Fruit fly (Drosophila melanogaster) whole organism, embryonic: ENCODE measurements around the gene Rnb.

ENCODE experiments used
- Abd-B ChIP-seq: fragments of 200-800 bp; sonication (Bioruptor generic); optimal IDR thresholded peaks from 2 replicates; lab custom pipeline; 2018; ENCODE audit warnings: missing biosample characterization, mild to moderate bottlenecking, missing genetic modification characterization, moderate library complexity
- CG10147 ChIP-seq: fragments of 200-800 bp; sonication (Bioruptor generic); optimal IDR thresholded peaks from 2 replicates; lab custom pipeline; 2019; ENCODE audit warnings: missing biosample characterization, mild to moderate bottlenecking, missing genetic modification characterization, moderate library complexity
- CG10543 ChIP-seq: fragments of 200-800 bp; sonication (Bioruptor generic); optimal IDR thresholded peaks from 3 replicates; lab custom pipeline; 2017; ENCODE audit warnings: missing biosample characterization, mild to moderate bottlenecking, missing genetic modification characterization, moderate library complexity
- CG11247 ChIP-seq: fragments of 200-800 bp; sonication (Bioruptor generic); IDR thresholded peaks from 2 replicates; pipeline ENCODE4 v1.3.6; 2022; ENCODE audit warnings: missing biosample characterization, missing genetic modification characterization
- CG11695 ChIP-seq: fragments of 200-800 bp; sonication (Bioruptor generic); IDR thresholded peaks from 3 replicates; pipeline ENCODE4 v1.3.6; 2022; ENCODE audit warnings: missing biosample characterization, missing genetic modification characterization
- CG12942 ChIP-seq: fragments of 200-800 bp; sonication (Bioruptor generic); optimal IDR thresholded peaks from 3 replicates; lab custom pipeline; 2016; ENCODE audit warnings: missing biosample characterization, missing genetic modification characterization
- CG14050 ChIP-seq: fragments of 200-800 bp; sonication (Bioruptor generic); IDR thresholded peaks from 3 replicates; pipeline ENCODE4 v1.3.6; 2022; ENCODE audit warnings: missing biosample characterization, missing genetic modification characterization
- CG14710 ChIP-seq: fragments of 200-800 bp; sonication (Bioruptor generic); optimal IDR thresholded peaks from 3 replicates; lab custom pipeline; 2019; ENCODE audit warnings: missing biosample characterization, mild to moderate bottlenecking, missing genetic modification characterization, moderate library complexity
- CG15479 ChIP-seq: fragments of 200-800 bp; sonication (Bioruptor generic); optimal IDR thresholded peaks from 3 replicates; lab custom pipeline; 2019; ENCODE audit warnings: missing biosample characterization, mild to moderate bottlenecking, missing genetic modification characterization, moderate library complexity
- CG1647 ChIP-seq: fragments of 200-800 bp; sonication (Bioruptor generic); optimal IDR thresholded peaks from 3 replicates; lab custom pipeline; 2016; ENCODE audit warnings: missing biosample characterization, missing genetic modification characterization
- CG17912 ChIP-seq: fragments of 200-800 bp; sonication (Bioruptor generic); optimal IDR thresholded peaks from 2 replicates; lab custom pipeline; 2018; ENCODE audit warnings: missing biosample characterization, mild to moderate bottlenecking, missing genetic modification characterization
- CG32767 ChIP-seq: fragments of 200-800 bp; sonication (Bioruptor generic); IDR thresholded peaks from 2 replicates; pipeline ENCODE4 v1.3.6; 2022; ENCODE audit warnings: missing biosample characterization, missing genetic modification characterization
- CG32772 ChIP-seq: fragments of 200-800 bp; sonication (Bioruptor generic); IDR thresholded peaks from 2 replicates; pipeline ENCODE4 v1.3.6; 2022; ENCODE audit warnings: missing biosample characterization, missing genetic modification characterization
- CG3281 ChIP-seq: fragments of 200-800 bp; sonication (Bioruptor generic); optimal IDR thresholded peaks from 3 replicates; lab custom pipeline; 2017; ENCODE audit warnings: missing biosample characterization, mild to moderate bottlenecking, missing genetic modification characterization
- CG5180 ChIP-seq: fragments of 200-800 bp; sonication (Bioruptor generic); optimal IDR thresholded peaks from 3 replicates; lab custom pipeline; 2017; ENCODE audit warnings: missing biosample characterization, missing genetic modification characterization, mild to moderate bottlenecking, moderate library complexity, missing genetic modification reagents
- CG5953 ChIP-seq: fragments of 200-800 bp; sonication (Bioruptor generic); IDR thresholded peaks from 2 replicates; pipeline ENCODE4 v1.3.6; 2022; ENCODE audit warnings: missing biosample characterization, missing genetic modification characterization
- CG6272 ChIP-seq: fragments of 200-800 bp; sonication (Bioruptor generic); IDR thresholded peaks from 2 replicates; pipeline ENCODE4 v1.3.6; 2022; ENCODE audit warnings: missing biosample characterization, missing genetic modification characterization
- CG7786 ChIP-seq: fragments of 200-800 bp; sonication (Bioruptor generic); optimal IDR thresholded peaks from 2 replicates; lab custom pipeline; 2016; ENCODE audit warnings: missing biosample characterization, missing genetic modification characterization
- CG7963 ChIP-seq: fragments of 200-800 bp; sonication (Bioruptor generic); IDR thresholded peaks from 3 replicates; pipeline ENCODE4 v1.3.6; 2022; ENCODE audit warnings: missing biosample characterization, missing genetic modification characterization; ENCODE audit not compliant: partially characterized antibody
- Gug ChIP-seq: fragments of 200-800 bp; sonication (Bioruptor generic); IDR thresholded peaks from 4 replicates; pipeline ENCODE4 v1.3.6; 2022; ENCODE audit warnings: missing biosample characterization, missing genetic modification characterization
- H15 ChIP-seq: fragments of 200-800 bp; sonication (Bioruptor generic); IDR thresholded peaks from 3 replicates; pipeline ENCODE4 v1.3.6; 2022; ENCODE audit warnings: missing biosample characterization, missing genetic modification characterization
- Lhr ChIP-seq: fragments of 200-800 bp; sonication (Bioruptor generic); optimal IDR thresholded peaks from 3 replicates; lab custom pipeline; 2017; ENCODE audit warnings: mild to moderate bottlenecking, missing biosample characterization, missing genetic modification reagents, missing genetic modification characterization
- MBD-R2 ChIP-seq: fragments of 200-800 bp; sonication (Bioruptor generic); IDR thresholded peaks from 2 replicates; pipeline ENCODE4 v1.3.6; 2022; ENCODE audit warnings: missing biosample characterization, missing genetic modification characterization
- Mad ChIP-seq: fragments of 200-800 bp; sonication (Bioruptor generic); optimal IDR thresholded peaks from 2 replicates; lab custom pipeline; 2016; ENCODE audit warnings: missing biosample characterization, missing genetic modification characterization
- Myb ChIP-seq: fragments of 200-800 bp; sonication (Bioruptor generic); optimal IDR thresholded peaks from 2 replicates; lab custom pipeline; 2016; ENCODE audit warnings: missing biosample characterization, missing genetic modification characterization
- NFAT ChIP-seq: fragments of 200-800 bp; sonication (Bioruptor generic); IDR thresholded peaks from 2 replicates; pipeline ENCODE4 v1.3.6; 2022; ENCODE audit warnings: missing biosample characterization, missing genetic modification characterization
- Scr ChIP-seq: fragments of 200-800 bp; sonication (Bioruptor generic); IDR thresholded peaks from 2 replicates; pipeline ENCODE4 v1.3.6; 2022; ENCODE audit warnings: missing biosample characterization, missing genetic modification characterization; ENCODE audit not compliant: partially characterized antibody
- Stat92E ChIP-seq, 3 experiments: fragments of >200 bp in 2 of 3; fragments of 200-800 bp in 1 of 3; sonication (Bioruptor generic) in 1 of 3; optimal IDR thresholded peaks; 2 replicates each; lab custom pipeline; 2017 to 2019; ENCODE audit warnings: missing biosample characterization in 3 of 3, missing genetic modification characterization in 3 of 3, mild to moderate bottlenecking in 1 of 3, moderate library complexity in 1 of 3
- cas ChIP-seq: fragments of 200-800 bp; sonication (Bioruptor generic); IDR thresholded peaks from 2 replicates; pipeline ENCODE4 v1.3.6; 2022; ENCODE audit warnings: missing biosample characterization, missing genetic modification characterization
- crol ChIP-seq: fragments of 200-800 bp; sonication (Bioruptor generic); IDR thresholded peaks from 2 replicates; pipeline ENCODE4 v1.3.6; 2022; ENCODE audit warnings: missing biosample characterization, missing genetic modification characterization
- crp ChIP-seq, 2 experiments: fragments of 200-800 bp; sonication (Bioruptor generic); optimal IDR thresholded peaks; 2 replicates in 1 of 2; 3 replicates in 1 of 2; lab custom pipeline; 2017; ENCODE audit warnings: missing biosample characterization in 2 of 2, missing genetic modification characterization in 2 of 2, mild to moderate bottlenecking in 1 of 2, moderate library complexity in 1 of 2
- ham ChIP-seq: fragments of 200-800 bp; sonication (Bioruptor generic); IDR thresholded peaks from 2 replicates; pipeline ENCODE4 v1.3.6; 2022; ENCODE audit warnings: missing biosample characterization, missing genetic modification characterization
- insv ChIP-seq, 2 experiments: fragments of 200-800 bp; sonication (Bioruptor generic); optimal IDR thresholded peaks; 3 replicates each; lab custom pipeline; 2016 to 2018; ENCODE audit warnings: missing biosample characterization in 2 of 2, missing genetic modification characterization in 2 of 2
- kay ChIP-seq: fragments of 200-800 bp; sonication (Bioruptor generic); optimal IDR thresholded peaks from 2 replicates; lab custom pipeline; 2016; ENCODE audit warnings: missing biosample characterization, missing genetic modification characterization
- klu ChIP-seq: fragments of 200-800 bp; sonication (Bioruptor generic); IDR thresholded peaks from 2 replicates; pipeline ENCODE4 v1.3.6; 2022; ENCODE audit warnings: missing biosample characterization, missing genetic modification characterization
- lola ChIP-seq, 3 experiments: fragments of >200 bp in 2 of 3; fragments of 200-800 bp in 1 of 3; sonication (Bioruptor generic) in 1 of 3; optimal IDR thresholded peaks; 2 replicates each; lab custom pipeline; 2017 to 2019; ENCODE audit warnings: missing biosample characterization in 3 of 3, missing genetic modification characterization in 3 of 3, mild to moderate bottlenecking in 1 of 3, moderate library complexity in 1 of 3
- nerfin-1 ChIP-seq: fragments of 200-800 bp; sonication (Bioruptor generic); optimal IDR thresholded peaks from 3 replicates; lab custom pipeline; 2019; ENCODE audit warnings: missing biosample characterization, mild to moderate bottlenecking, missing genetic modification characterization, moderate library complexity
- pb ChIP-seq: fragments of 200-800 bp; sonication (Bioruptor generic); optimal IDR thresholded peaks from 3 replicates; lab custom pipeline; 2016; ENCODE audit warnings: missing biosample characterization, missing genetic modification characterization
- sd ChIP-seq: fragments of 200-800 bp; sonication (Bioruptor generic); optimal IDR thresholded peaks from 3 replicates; lab custom pipeline; 2018; ENCODE audit warnings: missing biosample characterization, mild to moderate bottlenecking, missing genetic modification characterization, moderate library complexity
- shn ChIP-seq: fragments of 200-800 bp; sonication (Bioruptor generic); optimal IDR thresholded peaks from 3 replicates; lab custom pipeline; 2016; ENCODE audit warnings: missing biosample characterization, missing genetic modification characterization
- slou ChIP-seq: fragments of 200-800 bp; sonication (Bioruptor generic); optimal IDR thresholded peaks from 3 replicates; lab custom pipeline; 2016; ENCODE audit warnings: missing biosample characterization, missing genetic modification characterization
- stc ChIP-seq: fragments of 200-800 bp; sonication (Bioruptor generic); IDR thresholded peaks from 2 replicates; pipeline ENCODE4 v1.3.6; 2022; ENCODE audit warnings: missing biosample characterization, missing genetic modification characterization
- tap ChIP-seq: fragments of 200-800 bp; optimal IDR thresholded peaks from 3 replicates; lab custom pipeline; 2019; ENCODE audit warnings: missing biosample characterization, mild to moderate bottlenecking, missing genetic modification characterization, moderate library complexity
- ttk ChIP-seq: fragments of 200-800 bp; sonication (Bioruptor generic); IDR thresholded peaks from 2 replicates; pipeline ENCODE4 v2.1.2; 2022; ENCODE audit warnings: missing biosample characterization, missing genetic modification characterization
- tup ChIP-seq: fragments of 200-800 bp; sonication (Bioruptor generic); optimal IDR thresholded peaks from 2 replicates; lab custom pipeline; 2016; ENCODE audit warnings: missing biosample characterization, mild to moderate bottlenecking, missing genetic modification characterization, moderate library complexity
- twi ChIP-seq: fragments of 200-800 bp; optimal IDR thresholded peaks from 2 replicates; lab custom pipeline; 2019; ENCODE audit warnings: missing biosample characterization, mild to moderate bottlenecking, missing genetic modification characterization, moderate library complexity
- unpg ChIP-seq: fragments of 200-800 bp; sonication (Bioruptor generic); optimal IDR thresholded peaks from 3 replicates; lab custom pipeline; 2018; ENCODE audit warnings: missing biosample characterization, mild to moderate bottlenecking, missing genetic modification characterization, moderate library complexity
- zen2 ChIP-seq: fragments of 200-800 bp; sonication (Bioruptor generic); IDR thresholded peaks from 3 replicates; pipeline ENCODE4 v1.3.6; 2022; ENCODE audit warnings: missing biosample characterization, missing genetic modification characterization; ENCODE audit not compliant: partially characterized antibody
- zfh2 ChIP-seq: fragments of 200-800 bp; sonication (Bioruptor generic); optimal IDR thresholded peaks from 2 replicates; lab custom pipeline; 2016; ENCODE audit warnings: missing biosample characterization, missing genetic modification characterization

Gene Rnb

DNA sequence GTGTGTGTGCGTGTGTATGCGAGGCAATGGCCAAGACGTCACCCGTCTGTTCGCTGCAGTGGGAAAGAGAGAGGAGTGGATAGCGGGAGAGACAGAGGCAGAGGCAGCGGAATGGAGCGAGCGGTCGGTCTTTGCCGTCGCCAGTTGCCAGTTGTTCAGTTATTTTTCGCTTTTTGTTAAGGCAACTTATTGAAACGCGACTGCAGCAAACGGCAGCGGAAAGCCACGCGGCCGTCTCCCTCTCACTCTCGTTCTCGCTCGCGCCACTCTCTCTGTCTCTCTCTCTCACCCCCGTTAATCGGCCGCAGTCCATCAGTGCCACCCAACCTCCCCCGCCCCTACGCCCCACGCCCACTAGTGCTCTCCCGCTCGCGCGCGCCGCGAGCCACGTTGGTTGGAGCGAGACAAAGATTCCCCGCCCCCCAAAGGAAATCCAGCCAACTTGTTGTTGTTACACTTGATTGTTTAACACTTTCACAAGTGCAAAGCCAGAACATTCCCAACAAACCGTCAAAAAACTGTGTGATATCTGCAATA is 26.3 kb downstream of the Rnb start (continued):
- TF ChIP-seq zen2 (GFP tag; lab: Robert Waterston, UW) (peak; percentile 60; the same call in 2 of the 3 replicates), crol (peak; percentile 99), CG32772 (GFP tag; lab: Robert Waterston, UW) (no peak), Abd-B (GFP tag; lab: Kevin White, UChicago) (peak; percentile 4), tup (GFP tag; lab: Kevin White, UChicago) (no peak), CG7963 (GFP tag; lab: Robert Waterston, UW) (0 out of 3 replicates have a peak, but pooled peaks have one; percentile 25), CG6272 (GFP tag; lab: Robert Waterston, UW) (no peak), CG10543 (peak; percentile 87), CG11247 (GFP tag; lab: Robert Waterston, UW) (0 out of 2 replicates have a peak, but pooled peaks have one; percentile 11), CG7786 (no peak), CG14710 (no peak), slou (GFP tag; lab: Kevin White, UChicago) (no peak), ham (peak; percentile 41; the same call in 1 of the 2 replicates), sd (tag; lab: Kevin White, UChicago) (peak; percentile 94), CG14050 (GFP tag; lab: Robert Waterston, UW) (no peak), Stat92E (GFP tag; optimal IDR thresholded peaks at IDR 0.05; lab: Kevin White, UChicago) (peak in 1 of 3 experiments; percentile 19), twi (tag; lab: Kevin White, UChicago) (no peak), CG12942 (GFP tag; lab: Kevin White, UChicago) (no peak), CG17912 (GFP tag; lab: Kevin White, UChicago) (peak; percentile 36), CG32767 (GFP tag; lab: Robert Waterston, UW) (no peak; the same call in 1 of the 2 replicates), CG5180 (peak; percentile 30), insv (GFP tag; optimal IDR thresholded peaks at IDR 0.05; lab: Kevin White, UChicago) (no peak), H15 (GFP tag; lab: Robert Waterston, UW) (no peak), CG10147 (GFP tag; lab: Kevin White, UChicago) (no peak), unpg (GFP tag; lab: Kevin White, UChicago) (no peak), tap (tag; lab: Kevin White, UChicago) (peak; percentile 5), Gug (GFP tag; lab: Robert Waterston, UW) (no peak), pb (GFP tag; lab: Kevin White, UChicago) (no peak), ttk (GFP tag; lab: Robert Waterston, UW) (no peak), CG15479 (GFP tag; lab: Kevin White, UChicago) (no peak), klu (peak; percentile 79), nerfin-1 (tag; lab: Kevin White, UChicago) (peak; percentile 86), CG5953 (GFP tag; lab: Robert Waterston, UW) (no peak), Mad (no peak), CG3281 (GFP tag; lab: Kevin White, UChicago) (peak; percentile 35), crp (GFP tag; optimal IDR thresholded peaks at IDR 0.05; lab: Kevin White, UChicago) (no peak), cas (GFP tag; lab: Robert Waterston, UW) (0 out of 2 replicates have a peak, but pooled peaks have one; percentile 25), Lhr (GFP tag; lab: Kevin White, UChicago) (no peak), Scr (GFP tag; lab: Robert Waterston, UW) (peak; percentile 47), kay (GFP tag; lab: Kevin White, UChicago) (peak; percentile 76), MBD-R2 (GFP tag; lab: Robert Waterston, UW) (no peak; the same call in 1 of the 2 replicates), lola (GFP tag; optimal IDR thresholded peaks at IDR 0.05; lab: Kevin White, UChicago) (no peak), CG1647 (no peak), CG11695 (0 out of 3 replicates have a peak, but pooled peaks have one; percentile 23), Myb (GFP tag; lab: Kevin White, UChicago) (no peak), shn (GFP tag; lab: Kevin White, UChicago) (no peak), zfh2 (GFP tag; lab: Kevin White, UChicago) (no peak), stc (peak; percentile 31; the same call in 1 of the 2 replicates), NFAT (GFP tag; lab: Robert Waterston, UW) (peak; percentile 72)
